Fruit fly (Drosophila melanogaster): Measurements from ENCODE around the gene CG31441.

CG31441 gene

dm6 chr3R:11216156-11216630 is 19.9 kb upstream of the CG31441 start, which contains the start of the genes RpS25 and CG4820 (continued):
- no peak for TF ChIP-seq cad (GFP tag; optimal IDR thresholded peaks at IDR 0.05)
- TF ChIP-seq run (tag; optimal IDR thresholded peaks at IDR 0.05) = peak; percentile 84
- TF ChIP-seq CG6683 (GFP tag; optimal IDR thresholded peaks at IDR 0.05) = peak; percentile 87
- TF ChIP-seq Myb (GFP tag; optimal IDR thresholded peaks at IDR 0.05) = peak; percentile 82
- peak; percentile 98 for TF ChIP-seq CG12659 (GFP tag; optimal IDR thresholded peaks at IDR 0.05)
- TF ChIP-seq wor (GFP tag; IDR thresholded peaks at IDR 0.05) = 0 out of 2 replicates have a peak, but pooled peaks have one; percentile 44
- TF ChIP-seq CG8290 (GFP tag; optimal IDR thresholded peaks at IDR 0.05) = peak; percentile 89
- TF ChIP-seq CG8290 (tag; optimal IDR thresholded peaks at IDR 0.05) = peak; percentile 89 to 97
- peak; percentile 82 for TF ChIP-seq CG9437 (GFP tag; optimal IDR thresholded peaks at IDR 0.05)
- peak; percentile 93 for TF ChIP-seq CG12769 (tag; optimal IDR thresholded peaks at IDR 0.05)
- TF ChIP-seq H15 (GFP tag; IDR thresholded peaks at IDR 0.05) = peak; percentile 81; the same call in 2 of the 3 replicates
- TF ChIP-seq en (GFP tag; optimal IDR thresholded peaks at IDR 0.05) = peak; percentile 88
- TF ChIP-seq odd (GFP tag; optimal IDR thresholded peaks at IDR 0.05) = peak; percentile 94
- peak; percentile 54; the same call in 1 of the 2 replicates for TF ChIP-seq peb (GFP tag; IDR thresholded peaks at IDR 0.05)
- peak; percentile 91 for TF ChIP-seq CG13287 (GFP tag; IDR thresholded peaks at IDR 0.05; ENCODE audit: partially characterized antibody)
- TF ChIP-seq CG9797 (GFP tag; optimal IDR thresholded peaks at IDR 0.05) = peak; percentile 99
- TF ChIP-seq tgo (GFP tag; IDR thresholded peaks at IDR 0.05) = peak; percentile 88
- peak; percentile 90 for TF ChIP-seq CG16863 (GFP tag; optimal IDR thresholded peaks at IDR 0.05)
- peak; percentile 97 for TF ChIP-seq CG4617 (GFP tag; optimal IDR thresholded peaks at IDR 0.05; ENCODE audit: borderline replicate concordance)
- TF ChIP-seq CG16779 (GFP tag; IDR thresholded peaks at IDR 0.05) = peak; percentile 79
- no peak for TF ChIP-seq pan (optimal IDR thresholded peaks at IDR 0.05)
- peak in 1 of 2 experiments; percentile 89 for TF ChIP-seq pan (GFP tag; optimal IDR thresholded peaks at IDR 0.05 in 1 of 2, IDR thresholded peaks at IDR 0.05 in 1 of 2)
- peak; percentile 89 for TF ChIP-seq CG31441 (GFP tag; IDR thresholded peaks at IDR 0.05)
- TF ChIP-seq CG3407 (GFP tag; optimal IDR thresholded peaks at IDR 0.05) = peak; percentile 87
- peak; percentile 80 for TF ChIP-seq E2f2 (GFP tag; IDR thresholded peaks at IDR 0.05)
- TF ChIP-seq CG7745 (tag; optimal IDR thresholded peaks at IDR 0.05) = peak; percentile 39
- TF ChIP-seq CG11247 (GFP tag; IDR thresholded peaks at IDR 0.05) = peak; percentile 83
- TF ChIP-seq CG34422 (GFP tag; IDR thresholded peaks at IDR 0.05) = peak; percentile 90
- TF ChIP-seq CG11398 (GFP tag; optimal IDR thresholded peaks at IDR 0.05) = peak; percentile 92
- peak; percentile 92 for TF ChIP-seq Hsf (GFP tag; optimal IDR thresholded peaks at IDR 0.05)
- TF ChIP-seq grn (GFP tag; optimal IDR thresholded peaks at IDR 0.05) = peak; percentile 76
- peak; percentile 74 for TF ChIP-seq CG9932 (GFP tag; IDR thresholded peaks at IDR 0.05)
- TF ChIP-seq ranshi (GFP tag; IDR thresholded peaks at IDR 0.05) = peak; percentile 78
- peak; percentile 86 for TF ChIP-seq CG17359 (tag; optimal IDR thresholded peaks at IDR 0.05)
- peak; percentile 85 for TF ChIP-seq fd3F (GFP tag; optimal IDR thresholded peaks at IDR 0.05)
- TF ChIP-seq crol (GFP tag; IDR thresholded peaks at IDR 0.05) = peak; percentile 49
- TF ChIP-seq CG4730 (GFP tag; IDR thresholded peaks at IDR 0.05) = peak; percentile 75
- TF ChIP-seq CG11560 (tag; IDR thresholded peaks at IDR 0.05) = peak; percentile 54; the same call in 2 of the 3 replicates
- TF ChIP-seq CG11723 (GFP tag; optimal IDR thresholded peaks at IDR 0.05) = peak; percentile 88
- no peak for TF ChIP-seq D (optimal IDR thresholded peaks at IDR 0.05)
- TF ChIP-seq D (GFP tag; optimal IDR thresholded peaks at IDR 0.05) = peak; percentile 86
- TF ChIP-seq kay (GFP tag; optimal IDR thresholded peaks at IDR 0.05) = peak; percentile 24
- peak; percentile 62 for TF ChIP-seq Adf1 (GFP tag; IDR thresholded peaks at IDR 0.05)
- peak; percentile 89 for TF ChIP-seq CG17385 (GFP tag; optimal IDR thresholded peaks at IDR 0.05)
- peak; percentile 2 for TF ChIP-seq pros (GFP tag; optimal IDR thresholded peaks at IDR 0.05)
- peak; percentile 95 for TF ChIP-seq CG9727 (GFP tag; optimal IDR thresholded peaks at IDR 0.05)
- peak; percentile 85 for TF ChIP-seq Fer2 (tag; optimal IDR thresholded peaks at IDR 0.05)
- TF ChIP-seq psq (GFP tag; optimal IDR thresholded peaks at IDR 0.05) = peak; percentile 75
- TF ChIP-seq bab2 (GFP tag; optimal IDR thresholded peaks at IDR 0.05) = peak; percentile 75
- peak; percentile 91 for TF ChIP-seq knrl (GFP tag; IDR thresholded peaks at IDR 0.05; ENCODE audit: partially characterized antibody)
- TF ChIP-seq twi (tag; optimal IDR thresholded peaks at IDR 0.05) = peak; percentile 84
- peak; percentile 53 for TF ChIP-seq tup (GFP tag; optimal IDR thresholded peaks at IDR 0.05)

All from whole organism, embryonic.